Fruit fly (Drosophila melanogaster) whole organism, embryonic: Measurements from ENCODE around the gene CG1532.

ENCODE experiments used
- BEAF-32 ChIP-seq: fragments of 200-800 bp; sonication (Bioruptor generic); optimal IDR thresholded peaks from 3 replicates; lab custom pipeline; 2017; ENCODE audit warnings: missing biosample characterization, missing genetic modification characterization, mild to moderate bottlenecking, moderate library complexity, missing genetic modification reagents
- CG1024 ChIP-seq: fragments of 200-800 bp; sonication (Bioruptor generic); IDR thresholded peaks from 2 replicates; pipeline ENCODE4 v1.3.6; 2022; ENCODE audit warnings: missing biosample characterization, missing genetic modification characterization
- CG10543 ChIP-seq: fragments of 200-800 bp; sonication (Bioruptor generic); optimal IDR thresholded peaks from 3 replicates; lab custom pipeline; 2017; ENCODE audit warnings: missing biosample characterization, mild to moderate bottlenecking, missing genetic modification characterization, moderate library complexity
- CG10979 ChIP-seq: fragments of 200-800 bp; sonication (Bioruptor generic); optimal IDR thresholded peaks from 2 replicates; lab custom pipeline; 2018; ENCODE audit warnings: missing biosample characterization, mild to moderate bottlenecking, missing genetic modification characterization, moderate library complexity
- CG11723 ChIP-seq: fragments of 200-800 bp; sonication (Bioruptor generic); optimal IDR thresholded peaks from 2 replicates; lab custom pipeline; 2017; ENCODE audit warnings: missing biosample characterization, mild to moderate bottlenecking, missing genetic modification characterization
- CG13123 ChIP-seq: fragments of 200-800 bp; sonication (Bioruptor generic); optimal IDR thresholded peaks from 2 replicates; lab custom pipeline; 2016; ENCODE audit warnings: missing biosample characterization, missing genetic modification characterization
- CG13424 ChIP-seq: fragments of 200-800 bp; sonication (Bioruptor generic); optimal IDR thresholded peaks from 2 replicates; lab custom pipeline; 2019; ENCODE audit warnings: missing biosample characterization, mild to moderate bottlenecking, missing genetic modification characterization, moderate library complexity
- CG13894 ChIP-seq: fragments of 200-800 bp; sonication (Bioruptor generic); optimal IDR thresholded peaks from 3 replicates; lab custom pipeline; 2018; ENCODE audit warnings: missing biosample characterization, mild to moderate bottlenecking, missing genetic modification characterization, moderate library complexity
- CG14667 ChIP-seq: fragments of 200-800 bp; sonication (Bioruptor generic); IDR thresholded peaks from 2 replicates; pipeline ENCODE4 v1.3.6; 2022; ENCODE audit warnings: missing biosample characterization, missing genetic modification characterization
- CG15073 ChIP-seq: fragments of 200-800 bp; sonication (Bioruptor generic); optimal IDR thresholded peaks from 2 replicates; lab custom pipeline; 2016; ENCODE audit warnings: missing biosample characterization, missing genetic modification characterization
- CG16815 ChIP-seq: fragments of 200-800 bp; sonication (Bioruptor generic); optimal IDR thresholded peaks from 3 replicates; lab custom pipeline; 2017; ENCODE audit warnings: missing biosample characterization, mild to moderate bottlenecking, missing genetic modification characterization
- CG17359 ChIP-seq: fragments of 200-800 bp; sonication (Bioruptor generic); optimal IDR thresholded peaks from 3 replicates; lab custom pipeline; 2018; ENCODE audit warnings: missing biosample characterization, mild to moderate bottlenecking, missing genetic modification characterization, moderate library complexity
- CG18764 ChIP-seq: fragments of 200-800 bp; sonication (Bioruptor generic); optimal IDR thresholded peaks from 3 replicates; lab custom pipeline; 2016; ENCODE audit warnings: missing biosample characterization, missing genetic modification characterization
- CG31224 ChIP-seq: fragments of 200-800 bp; sonication (Bioruptor generic); IDR thresholded peaks from 2 replicates; pipeline ENCODE4 v1.3.6; 2022; ENCODE audit warnings: missing biosample characterization, missing genetic modification characterization
- CG3163 ChIP-seq: fragments of 200-800 bp; sonication (Bioruptor generic); optimal IDR thresholded peaks from 3 replicates; lab custom pipeline; 2016; ENCODE audit warnings: missing biosample characterization, missing genetic modification characterization
- CG32767 ChIP-seq: fragments of 200-800 bp; sonication (Bioruptor generic); IDR thresholded peaks from 2 replicates; pipeline ENCODE4 v1.3.6; 2022; ENCODE audit warnings: missing biosample characterization, missing genetic modification characterization
- CG3407 ChIP-seq: fragments of 200-800 bp; sonication (Bioruptor generic); optimal IDR thresholded peaks from 2 replicates; lab custom pipeline; 2018; ENCODE audit warnings: missing biosample characterization, mild to moderate bottlenecking, missing genetic modification characterization
- CG4730 ChIP-seq: fragments of 200-800 bp; sonication (Bioruptor generic); IDR thresholded peaks from 2 replicates; pipeline ENCODE4 v1.3.6; 2022; ENCODE audit warnings: missing biosample characterization, missing genetic modification characterization
- CG5245 ChIP-seq: fragments of 200-800 bp; sonication (Bioruptor generic); optimal IDR thresholded peaks from 3 replicates; lab custom pipeline; 2016; ENCODE audit warnings: missing biosample characterization, missing genetic modification characterization
- CG7271 ChIP-seq: fragments of 200-800 bp; sonication (Bioruptor generic); optimal IDR thresholded peaks from 2 replicates; lab custom pipeline; 2018; ENCODE audit warnings: missing biosample characterization, mild to moderate bottlenecking, missing genetic modification characterization, moderate library complexity
- CG9817 ChIP-seq: fragments of 200-800 bp; sonication (Bioruptor generic); optimal IDR thresholded peaks from 2 replicates; lab custom pipeline; 2018; ENCODE audit warnings: missing biosample characterization, mild to moderate bottlenecking, missing genetic modification characterization, moderate library complexity
- CG9932 ChIP-seq: fragments of 200-800 bp; sonication (Bioruptor generic); IDR thresholded peaks from 2 replicates; pipeline ENCODE4 v1.3.6; 2022; ENCODE audit warnings: missing biosample characterization, missing genetic modification characterization
- Camta ChIP-seq: fragments of 200-800 bp; sonication (Bioruptor generic); optimal IDR thresholded peaks from 2 replicates; lab custom pipeline; 2016; ENCODE audit warnings: missing biosample characterization, missing genetic modification characterization
- Ets97D ChIP-seq: fragments of 200-800 bp; sonication (Bioruptor generic); optimal IDR thresholded peaks from 3 replicates; lab custom pipeline; 2016; ENCODE audit warnings: missing biosample characterization, missing genetic modification characterization
- HHEX ChIP-seq: fragments of 200-800 bp; sonication (Bioruptor generic); optimal IDR thresholded peaks from 3 replicates; lab custom pipeline; 2017; ENCODE audit warnings: missing biosample characterization, mild to moderate bottlenecking, missing genetic modification characterization, missing genetic modification reagents
- Hr78 ChIP-seq, 2 experiments: fragments of 200-800 bp in 1 of 2; fragments of >200 bp in 1 of 2; sonication (Bioruptor generic) in 1 of 2; optimal IDR thresholded peaks; 2 replicates each; lab custom pipeline; 2017 to 2019; ENCODE audit warnings: missing biosample characterization in 2 of 2, missing genetic modification characterization in 2 of 2, mild to moderate bottlenecking in 1 of 2, moderate library complexity in 1 of 2
- Jarid2 ChIP-seq: fragments of 200-800 bp; sonication (Bioruptor generic); optimal IDR thresholded peaks from 3 replicates; lab custom pipeline; 2017; ENCODE audit warnings: mild to moderate bottlenecking, missing biosample characterization, missing genetic modification reagents, missing genetic modification characterization
- MBD-R2 ChIP-seq: fragments of 200-800 bp; sonication (Bioruptor generic); IDR thresholded peaks from 2 replicates; pipeline ENCODE4 v1.3.6; 2022; ENCODE audit warnings: missing biosample characterization, missing genetic modification characterization
- MESR4 ChIP-seq: fragments of 200-800 bp; sonication (Bioruptor generic); optimal IDR thresholded peaks from 2 replicates; lab custom pipeline; 2018; ENCODE audit warnings: missing biosample characterization, mild to moderate bottlenecking, missing genetic modification characterization, moderate library complexity
- Med ChIP-seq: fragments of 200-800 bp; sonication (Bioruptor generic); peaks from one replicate; lab custom pipeline; 2016; ENCODE audit warnings: missing biosample characterization, missing genetic modification characterization, mild to moderate bottlenecking, inconsistent platforms, moderate library complexity
- amos ChIP-seq: fragments of 200-800 bp; sonication (Bioruptor generic); IDR thresholded peaks from 2 replicates; pipeline ENCODE4 v1.3.6; 2022; ENCODE audit warnings: missing biosample characterization, missing genetic modification characterization; ENCODE audit not compliant: partially characterized antibody
- bigmax ChIP-seq: fragments of 200-800 bp; sonication (Bioruptor generic); optimal IDR thresholded peaks from 2 replicates; lab custom pipeline; 2018; ENCODE audit warnings: missing biosample characterization, mild to moderate bottlenecking, missing genetic modification characterization
- br ChIP-seq: fragments of >200 bp; optimal IDR thresholded peaks from 2 replicates; lab custom pipeline; 2017
- chinmo ChIP-seq: fragments of 200-800 bp; sonication (Bioruptor generic); IDR thresholded peaks from 4 replicates; pipeline ENCODE4 v1.3.6; 2022; ENCODE audit warnings: missing biosample characterization, missing genetic modification characterization; ENCODE audit not compliant: partially characterized antibody
- corto ChIP-seq: fragments of 200-800 bp; sonication (Bioruptor generic); optimal IDR thresholded peaks from 2 replicates; lab custom pipeline; 2016; ENCODE audit warnings: missing biosample characterization, mild to moderate bottlenecking, missing genetic modification characterization, moderate library complexity
- dmrt99B ChIP-seq: fragments of 200-800 bp; sonication (Bioruptor generic); optimal IDR thresholded peaks from 2 replicates; lab custom pipeline; 2018; ENCODE audit warnings: missing biosample characterization, mild to moderate bottlenecking, missing genetic modification characterization, moderate library complexity
- fru ChIP-seq: fragments of >200 bp; optimal IDR thresholded peaks from 2 replicates; lab custom pipeline; 2017
- gem ChIP-seq: fragments of 200-800 bp; sonication (Bioruptor generic); optimal IDR thresholded peaks from 2 replicates; lab custom pipeline; 2019; ENCODE audit warnings: missing biosample characterization, mild to moderate bottlenecking, missing genetic modification characterization, moderate library complexity
- gfzf ChIP-seq: fragments of 200-800 bp; sonication (Bioruptor generic); optimal IDR thresholded peaks from 2 replicates; lab custom pipeline; 2016; ENCODE audit warnings: missing biosample characterization, mild to moderate bottlenecking, missing genetic modification characterization, moderate library complexity
- jigr1 ChIP-seq: fragments of 200-800 bp; sonication (Bioruptor generic); IDR thresholded peaks from 3 replicates; pipeline ENCODE4 v1.3.6; 2022; ENCODE audit warnings: missing biosample characterization, missing genetic modification characterization
- jumu ChIP-seq: fragments of 200-800 bp; sonication (Bioruptor generic); optimal IDR thresholded peaks from 3 replicates; lab custom pipeline; 2016; ENCODE audit warnings: missing biosample characterization, missing genetic modification characterization
- ken ChIP-seq: fragments of 200-800 bp; sonication (Bioruptor generic); IDR thresholded peaks from 3 replicates; pipeline ENCODE4 v1.3.6; 2022; ENCODE audit warnings: missing biosample characterization, missing genetic modification characterization
- nerfin-1 ChIP-seq: fragments of 200-800 bp; sonication (Bioruptor generic); optimal IDR thresholded peaks from 3 replicates; lab custom pipeline; 2019; ENCODE audit warnings: missing biosample characterization, mild to moderate bottlenecking, missing genetic modification characterization, moderate library complexity
- nmo ChIP-seq: fragments of 200-800 bp; sonication (Bioruptor generic); optimal IDR thresholded peaks from 2 replicates; lab custom pipeline; 2018; ENCODE audit warnings: missing biosample characterization, mild to moderate bottlenecking, missing genetic modification characterization, moderate library complexity
- pnt ChIP-seq: fragments of 200-800 bp; sonication (Bioruptor generic); optimal IDR thresholded peaks from 3 replicates; lab custom pipeline; 2016; ENCODE audit warnings: missing biosample characterization, missing genetic modification characterization
- sima ChIP-seq: fragments of 200-800 bp; sonication (Bioruptor generic); optimal IDR thresholded peaks from 2 replicates; lab custom pipeline; 2016; ENCODE audit warnings: missing biosample characterization, missing genetic modification characterization
- unpg ChIP-seq: fragments of 200-800 bp; sonication (Bioruptor generic); optimal IDR thresholded peaks from 3 replicates; lab custom pipeline; 2018; ENCODE audit warnings: missing biosample characterization, mild to moderate bottlenecking, missing genetic modification characterization, moderate library complexity
- zen ChIP-seq: fragments of 200-800 bp; sonication (Bioruptor generic); optimal IDR thresholded peaks from 3 replicates; lab custom pipeline; 2018; ENCODE audit warnings: missing biosample characterization, mild to moderate bottlenecking, missing genetic modification characterization, moderate library complexity
- zfh1 ChIP-seq: fragments of 200-800 bp; sonication (Bioruptor generic); IDR thresholded peaks from 3 replicates; pipeline ENCODE4 v1.3.6; 2022; ENCODE audit warnings: missing biosample characterization, missing genetic modification characterization

The CG1532 gene

dm6 chrX:21053099-21053715 lies 25.0 kb upstream of the CG1532 start (continued):
- TF ChIP-seq gfzf (GFP tag; lab: Kevin White, UChicago) (peak; percentile 28), jumu (GFP tag; lab: Kevin White, UChicago) (peak; percentile 54), Hr78 (GFP tag; optimal IDR thresholded peaks at IDR 0.05; lab: Kevin White, UChicago) (peak in 1 of 2 experiments; percentile 24), CG14667 (peak; percentile 22; the same call in 1 of the 2 replicates), CG16815 (GFP tag; lab: Kevin White, UChicago) (no peak), pnt (GFP tag; lab: Kevin White, UChicago) (no peak), CG11723 (GFP tag; lab: Kevin White, UChicago) (peak; percentile 76), CG9817 (tag; lab: Kevin White, UChicago) (peak; percentile 69), Med (peak; percentile 97), Jarid2 (GFP tag; lab: Kevin White, UChicago) (peak; percentile 58), CG10543 (GFP tag; lab: Kevin White, UChicago) (peak; percentile 87), BEAF-32 (GFP tag; lab: Kevin White, UChicago) (peak; percentile 86), unpg (GFP tag; lab: Kevin White, UChicago) (peak; percentile 68), fru (no peak), CG7271 (tag; lab: Kevin White, UChicago) (peak; percentile 87), MESR4 (GFP tag; lab: Kevin White, UChicago) (peak; percentile 98), CG17359 (tag; lab: Kevin White, UChicago) (peak; percentile 70), HHEX (GFP tag; lab: Kevin White, UChicago) (peak; percentile 90), CG18764 (GFP tag; lab: Kevin White, UChicago) (peak; percentile 67), MBD-R2 (GFP tag; lab: Robert Waterston, UW) (peak; percentile 62), Camta (peak; percentile 47), Ets97D (GFP tag; lab: Kevin White, UChicago) (peak; percentile 98), ken (GFP tag; lab: Robert Waterston, UW) (peak; percentile 74; the same call in 2 of the 3 replicates), CG3163 (GFP tag; lab: Kevin White, UChicago) (peak; percentile 59), zfh1 (GFP tag; lab: Robert Waterston, UW) (peak; percentile 76; the same call in 2 of the 3 replicates), CG10979 (tag; lab: Kevin White, UChicago) (peak; percentile 48), dmrt99B (peak; percentile 64), CG13894 (tag; lab: Kevin White, UChicago) (peak; percentile 68), CG9932 (peak; percentile 77), CG5245 (GFP tag; lab: Kevin White, UChicago) (peak; percentile 55), sima (peak; percentile 24), nmo (GFP tag; lab: Kevin White, UChicago) (peak; percentile 65), amos (GFP tag; lab: Robert Waterston, UW) (peak; percentile 87), jigr1 (GFP tag; lab: Robert Waterston, UW) (no peak), CG1024 (peak; percentile 73), chinmo (GFP tag; lab: Robert Waterston, UW) (0 out of 4 replicates have a peak, but pooled peaks have one; percentile 59), CG4730 (GFP tag; lab: Robert Waterston, UW) (no peak), bigmax (peak; percentile 67), CG13424 (tag; lab: Kevin White, UChicago) (peak; percentile 35), CG3407 (peak; percentile 44), nerfin-1 (peak; percentile 69), gem (peak; percentile 53), CG32767 (peak; percentile 37; the same call in 1 of the 2 replicates), CG31224 (GFP tag; lab: Robert Waterston, UW) (peak; percentile 37; the same call in 1 of the 2 replicates), zen (peak; percentile 42), CG13123 (GFP tag; lab: Kevin White, UChicago) (peak; percentile 42), br (no peak), corto (GFP tag; lab: Kevin White, UChicago) (no peak), CG15073 (no peak)
